Worm (Caenorhabditis elegans) whole organism, mixed stage, embryonic: ENCODE data around the gene tsp-14.

ENCODE experiments used
- lin-13 ChIP-seq: fragments of 150-350 bp; optimal IDR thresholded peaks from 2 replicates; lab custom pipeline; 2014; ENCODE audit warnings: missing biosample characterization, missing genetic modification characterization
- nhr-12 ChIP-seq: fragments of 150-350 bp; optimal IDR thresholded peaks from 2 replicates; lab custom pipeline; 2014; ENCODE audit warnings: missing biosample characterization, missing genetic modification characterization
- nhr-237 ChIP-seq: fragments of 150-350 bp; optimal IDR thresholded peaks from 2 replicates; lab custom pipeline; 2014; ENCODE audit warnings: missing biosample characterization, missing genetic modification characterization

- TF ChIP-seq nhr-12 (tag; lab: Kevin White, UChicago) (no peak), lin-13 (tag; lab: Kevin White, UChicago) (no peak), nhr-237 (tag; lab: Kevin White, UChicago) (no peak)
Observed at ce11 chrX:4859582-4860095, 17.1 kb downstream of the tsp-14 start, which contains the start of gene add-1.
